Fruit fly (Drosophila melanogaster) whole organism, prepupa: ENCODE results near the gene ND-24L.

ENCODE experiments used
- CG11294 ChIP-seq: fragments of 200-800 bp; sonication (Bioruptor generic); IDR thresholded peaks from 2 replicates; pipeline ENCODE4 v1.3.6; 2022; ENCODE audit warnings: missing biosample characterization, missing genetic modification characterization
- CG1621 ChIP-seq: fragments of 200-800 bp; sonication (Bioruptor generic); optimal IDR thresholded peaks from 3 replicates; lab custom pipeline; 2018; ENCODE audit warnings: missing biosample characterization, mild to moderate bottlenecking, missing genetic modification characterization
- Smox ChIP-seq: fragments of 200-800 bp; sonication (Bioruptor generic); optimal IDR thresholded peaks from 3 replicates; lab custom pipeline; 2016; ENCODE audit warnings: missing biosample characterization, missing genetic modification characterization
- dsx ChIP-seq: fragments of 200-800 bp; optimal IDR thresholded peaks from 3 replicates; lab custom pipeline; 2019; ENCODE audit warnings: missing biosample characterization, mild to moderate bottlenecking, missing genetic modification characterization, moderate library complexity; ENCODE audit not compliant: poor library complexity, severe bottlenecking
- lz ChIP-seq: fragments of 200-800 bp; sonication (Bioruptor generic); optimal IDR thresholded peaks from 3 replicates; lab custom pipeline; 2016; ENCODE audit warnings: missing biosample characterization, missing genetic modification characterization

dm6 chr3L:17349604-17350003 is 29.0 kb upstream of the ND-24L start, which contains the start of gene Mip:
- TF ChIP-seq Smox (GFP tag; lab: Kevin White, UChicago) (no peak), dsx (GFP tag; lab: Kevin White, UChicago) (no peak), lz (GFP tag; lab: Kevin White, UChicago) (no peak), CG1621 (tag; lab: Kevin White, UChicago) (no peak), CG11294 (GFP tag; lab: Robert Waterston, UW) (no peak)
